Fruit fly (Drosophila melanogaster) whole organism, embryonic: Measurements from ENCODE around the gene mRpS33.

Experiments used
- Antp ChIP-seq: fragments of 200-800 bp; sonication (Bioruptor generic); optimal IDR thresholded peaks from 3 replicates; lab custom pipeline; 2016; ENCODE audit warnings: missing biosample characterization, missing genetic modification characterization
- CG15269 ChIP-seq: fragments of 200-800 bp; sonication (Bioruptor generic); optimal IDR thresholded peaks from 2 replicates; lab custom pipeline; 2018; ENCODE audit warnings: missing biosample characterization, mild to moderate bottlenecking, missing genetic modification characterization, moderate library complexity
- CG15514 ChIP-seq: fragments of 200-800 bp; sonication (Bioruptor generic); optimal IDR thresholded peaks from 3 replicates; lab custom pipeline; 2017; ENCODE audit warnings: missing biosample characterization, missing genetic modification characterization, mild to moderate bottlenecking, moderate library complexity, missing genetic modification reagents
- CG15601 ChIP-seq: fragments of 200-800 bp; sonication (Bioruptor generic); optimal IDR thresholded peaks from 3 replicates; lab custom pipeline; 2019; ENCODE audit warnings: missing biosample characterization, mild to moderate bottlenecking, missing genetic modification characterization, moderate library complexity
- CG16813 ChIP-seq: fragments of 200-800 bp; sonication (Bioruptor generic); IDR thresholded peaks from 3 replicates; pipeline ENCODE4 v1.3.6; 2022; ENCODE audit warnings: missing biosample characterization, missing genetic modification characterization; ENCODE audit not compliant: partially characterized antibody
- CG2875 ChIP-seq: fragments of 200-800 bp; sonication (Bioruptor generic); optimal IDR thresholded peaks from 2 replicates; lab custom pipeline; 2017; ENCODE audit warnings: missing biosample characterization, mild to moderate bottlenecking, missing genetic modification characterization, missing genetic modification reagents
- CG2889 ChIP-seq: fragments of 200-800 bp; sonication (Bioruptor generic); IDR thresholded peaks from 3 replicates; pipeline ENCODE4 v1.3.6; 2022; ENCODE audit warnings: missing biosample characterization, missing genetic modification characterization
- CG33213 ChIP-seq: fragments of 200-800 bp; sonication (Bioruptor generic); optimal IDR thresholded peaks from 3 replicates; lab custom pipeline; 2016; ENCODE audit warnings: missing biosample characterization, missing genetic modification characterization
- CG3726 ChIP-seq: fragments of 200-800 bp; sonication (Bioruptor generic); IDR thresholded peaks from 3 replicates; pipeline ENCODE4, ENCODE4 v1.3.6; 2022; ENCODE audit warnings: missing biosample characterization, missing genetic modification characterization
- CG3995 ChIP-seq: fragments of 200-800 bp; sonication (Bioruptor generic); optimal IDR thresholded peaks from 3 replicates; lab custom pipeline; 2016; ENCODE audit warnings: missing biosample characterization, missing genetic modification characterization
- CG4820 ChIP-seq: fragments of 200-800 bp; sonication (Bioruptor generic); optimal IDR thresholded peaks from 3 replicates; lab custom pipeline; 2016; ENCODE audit warnings: missing biosample characterization, missing genetic modification characterization
- CG6791 ChIP-seq: fragments of 200-800 bp; sonication (Bioruptor generic); IDR thresholded peaks from 3 replicates; pipeline ENCODE4 v1.3.6; 2022; ENCODE audit warnings: missing biosample characterization, missing genetic modification characterization; ENCODE audit not compliant: partially characterized antibody
- CG7271 ChIP-seq: fragments of 200-800 bp; sonication (Bioruptor generic); optimal IDR thresholded peaks from 2 replicates; lab custom pipeline; 2018; ENCODE audit warnings: missing biosample characterization, mild to moderate bottlenecking, missing genetic modification characterization, moderate library complexity
- CG9817 ChIP-seq: fragments of 200-800 bp; sonication (Bioruptor generic); optimal IDR thresholded peaks from 2 replicates; lab custom pipeline; 2018; ENCODE audit warnings: missing biosample characterization, mild to moderate bottlenecking, missing genetic modification characterization, moderate library complexity
- Dbx ChIP-seq: fragments of 200-800 bp; sonication (Bioruptor generic); IDR thresholded peaks from 3 replicates; pipeline ENCODE4 v1.3.6; 2022; ENCODE audit warnings: missing biosample characterization, missing genetic modification characterization
- GATAe ChIP-seq: fragments of 200-800 bp; sonication (Bioruptor generic); conservative IDR thresholded peaks from 2 replicates; pipeline ENCODE4 v1.3.6; 2022; ENCODE audit warnings: missing biosample characterization, missing genetic modification characterization
- H2.0 ChIP-seq: fragments of 200-800 bp; sonication (Bioruptor generic); IDR thresholded peaks from 2 replicates; pipeline ENCODE4 v1.3.6; 2022; ENCODE audit warnings: missing biosample characterization, missing genetic modification characterization
- HLH3B ChIP-seq: fragments of 200-800 bp; sonication (Bioruptor generic); IDR thresholded peaks from 2 replicates; pipeline ENCODE4 v1.3.6; 2022; ENCODE audit warnings: missing biosample characterization, missing genetic modification characterization
- Hr3 ChIP-seq: fragments of 200-800 bp; sonication (Bioruptor generic); optimal IDR thresholded peaks from 3 replicates; lab custom pipeline; 2016; ENCODE audit warnings: missing biosample characterization, missing genetic modification characterization
- Hr39 ChIP-seq: fragments of >200 bp; optimal IDR thresholded peaks from 2 replicates; lab custom pipeline; 2017
- Hr51 ChIP-seq, 2 experiments: fragments of 200-800 bp; sonication (Bioruptor generic); optimal IDR thresholded peaks; 2 replicates in 1 of 2; 3 replicates in 1 of 2; lab custom pipeline; 2016 to 2018; ENCODE audit warnings: missing biosample characterization in 2 of 2, missing genetic modification characterization in 2 of 2, mild to moderate bottlenecking in 1 of 2, moderate library complexity in 1 of 2
- Hsf ChIP-seq: fragments of 200-800 bp; sonication (Bioruptor generic); optimal IDR thresholded peaks from 3 replicates; lab custom pipeline; 2016; ENCODE audit warnings: missing biosample characterization, missing genetic modification characterization
- Lhr ChIP-seq: fragments of 200-800 bp; sonication (Bioruptor generic); optimal IDR thresholded peaks from 3 replicates; lab custom pipeline; 2017; ENCODE audit warnings: mild to moderate bottlenecking, missing biosample characterization, missing genetic modification reagents, missing genetic modification characterization
- Med ChIP-seq: fragments of 200-800 bp; sonication (Bioruptor generic); peaks from one replicate; lab custom pipeline; 2016; ENCODE audit warnings: missing biosample characterization, missing genetic modification characterization, mild to moderate bottlenecking, inconsistent platforms, moderate library complexity
- Mrtf ChIP-seq: fragments of 200-800 bp; sonication (Bioruptor generic); IDR thresholded peaks from 3 replicates; pipeline ENCODE4 v1.3.6; 2022; ENCODE audit warnings: missing biosample characterization, missing genetic modification characterization
- NC2β ChIP-seq: fragments of 200-800 bp; sonication (Bioruptor generic); optimal IDR thresholded peaks from 2 replicates; lab custom pipeline; 2016; ENCODE audit warnings: missing biosample characterization, missing genetic modification characterization
- NfI ChIP-seq: fragments of 200-800 bp; sonication (Bioruptor generic); optimal IDR thresholded peaks from 3 replicates; lab custom pipeline; 2018; ENCODE audit warnings: missing biosample characterization, mild to moderate bottlenecking, missing genetic modification characterization, moderate library complexity
- Sry-δ ChIP-seq: fragments of 200-800 bp; sonication (Bioruptor generic); optimal IDR thresholded peaks from 2 replicates; lab custom pipeline; 2016; ENCODE audit warnings: missing biosample characterization, missing genetic modification characterization
- Tbp ChIP-seq: fragments of >200 bp; optimal IDR thresholded peaks from 2 replicates; lab custom pipeline; 2018; ENCODE audit warnings: missing biosample characterization, missing genetic modification characterization
- Trl ChIP-seq, 3 experiments: fragments of >200 bp in 2 of 3; fragments of 200-800 bp in 1 of 3; sonication (Bioruptor generic) in 1 of 3; optimal IDR thresholded peaks; 2 replicates in 1 of 3; 3 replicates in 2 of 3; lab custom pipeline; 2016 to 2017; ENCODE audit warnings: missing biosample characterization in 1 of 3, missing genetic modification characterization in 1 of 3
- Usf ChIP-seq: fragments of 200-800 bp; sonication (Bioruptor generic); optimal IDR thresholded peaks from 2 replicates; lab custom pipeline; 2017; ENCODE audit warnings: missing genotype, missing biosample characterization, missing genetic modification characterization
- amos ChIP-seq: fragments of 200-800 bp; sonication (Bioruptor generic); IDR thresholded peaks from 2 replicates; pipeline ENCODE4 v1.3.6; 2022; ENCODE audit warnings: missing biosample characterization, missing genetic modification characterization; ENCODE audit not compliant: partially characterized antibody
- aop ChIP-seq: fragments of 200-800 bp; sonication (Bioruptor generic); IDR thresholded peaks from 2 replicates; pipeline ENCODE4 v1.3.6; 2022; ENCODE audit warnings: missing biosample characterization, missing genetic modification characterization
- bcd ChIP-seq: fragments of 200-800 bp; sonication (Bioruptor generic); optimal IDR thresholded peaks from 2 replicates; lab custom pipeline; 2017; ENCODE audit warnings: missing biosample characterization, mild to moderate bottlenecking, missing genetic modification characterization
- dm ChIP-seq: fragments of 200-800 bp; sonication (Bioruptor generic); optimal IDR thresholded peaks from 3 replicates; lab custom pipeline; 2016; ENCODE audit warnings: missing biosample characterization, missing genetic modification characterization
- ewg ChIP-seq: fragments of 200-800 bp; sonication (Bioruptor generic); optimal IDR thresholded peaks from 3 replicates; lab custom pipeline; 2017; ENCODE audit warnings: mild to moderate bottlenecking, missing biosample characterization, missing genetic modification reagents, missing genetic modification characterization
- ftz-f1 ChIP-seq: fragments of 200-800 bp; sonication (Bioruptor generic); optimal IDR thresholded peaks from 2 replicates; lab custom pipeline; 2016; ENCODE audit warnings: missing biosample characterization, missing genetic modification characterization
- gcm ChIP-seq: fragments of 200-800 bp; sonication (Bioruptor generic); optimal IDR thresholded peaks from 2 replicates; lab custom pipeline; 2019; ENCODE audit warnings: missing biosample characterization, mild to moderate bottlenecking, missing genetic modification characterization, moderate library complexity
- inv ChIP-seq: fragments of 200-800 bp; sonication (Bioruptor generic); IDR thresholded peaks from 2 replicates; pipeline ENCODE4 v1.3.6; 2022; ENCODE audit warnings: missing biosample characterization, missing genetic modification characterization; ENCODE audit not compliant: partially characterized antibody
- mirr ChIP-seq: fragments of 200-800 bp; sonication (Bioruptor generic); optimal IDR thresholded peaks from 3 replicates; lab custom pipeline; 2018; ENCODE audit warnings: missing biosample characterization, mild to moderate bottlenecking, missing genetic modification characterization
- nerfin-1 ChIP-seq: fragments of 200-800 bp; sonication (Bioruptor generic); optimal IDR thresholded peaks from 3 replicates; lab custom pipeline; 2019; ENCODE audit warnings: missing biosample characterization, mild to moderate bottlenecking, missing genetic modification characterization, moderate library complexity
- nerfin-2 ChIP-seq: fragments of 200-800 bp; sonication (Bioruptor generic); IDR thresholded peaks from 2 replicates; pipeline ENCODE4 v1.3.6; 2022; ENCODE audit warnings: missing biosample characterization, missing genetic modification characterization; ENCODE audit not compliant: partially characterized antibody
- peb ChIP-seq: fragments of 200-800 bp; sonication (Bioruptor generic); IDR thresholded peaks from 2 replicates; pipeline ENCODE4 v1.3.6; 2022; ENCODE audit warnings: missing biosample characterization, missing genetic modification characterization
- pum ChIP-seq: fragments of 200-800 bp; sonication (Bioruptor generic); optimal IDR thresholded peaks from 2 replicates; lab custom pipeline; 2016; ENCODE audit warnings: missing biosample characterization, missing genetic modification characterization
- sisA ChIP-seq: fragments of 200-800 bp; sonication (Bioruptor generic); IDR thresholded peaks from 2 replicates; pipeline ENCODE4 v1.3.6; 2022; ENCODE audit warnings: missing biosample characterization, missing genetic modification characterization
- slp2 ChIP-seq: fragments of 200-800 bp; sonication (Bioruptor generic); optimal IDR thresholded peaks from 2 replicates; lab custom pipeline; 2016; ENCODE audit warnings: missing biosample characterization, missing genetic modification characterization
- sna ChIP-seq: fragments of 200-800 bp; sonication (Bioruptor generic); IDR thresholded peaks from 2 replicates; pipeline ENCODE4 v1.3.6; 2022; ENCODE audit warnings: missing biosample characterization, missing genetic modification characterization; ENCODE audit not compliant: partially characterized antibody
- trh ChIP-seq: fragments of 200-800 bp; sonication (Bioruptor generic); optimal IDR thresholded peaks from 2 replicates; lab custom pipeline; 2016; ENCODE audit warnings: missing biosample characterization, missing genetic modification characterization
- wek ChIP-seq: fragments of 200-800 bp; sonication (Bioruptor generic); optimal IDR thresholded peaks from 3 replicates; lab custom pipeline; 2018; ENCODE audit warnings: missing biosample characterization, mild to moderate bottlenecking, missing genetic modification characterization, moderate library complexity
- zfh2 ChIP-seq: fragments of 200-800 bp; sonication (Bioruptor generic); optimal IDR thresholded peaks from 2 replicates; lab custom pipeline; 2016; ENCODE audit warnings: missing biosample characterization, missing genetic modification characterization

mRpS33 gene

DNA sequence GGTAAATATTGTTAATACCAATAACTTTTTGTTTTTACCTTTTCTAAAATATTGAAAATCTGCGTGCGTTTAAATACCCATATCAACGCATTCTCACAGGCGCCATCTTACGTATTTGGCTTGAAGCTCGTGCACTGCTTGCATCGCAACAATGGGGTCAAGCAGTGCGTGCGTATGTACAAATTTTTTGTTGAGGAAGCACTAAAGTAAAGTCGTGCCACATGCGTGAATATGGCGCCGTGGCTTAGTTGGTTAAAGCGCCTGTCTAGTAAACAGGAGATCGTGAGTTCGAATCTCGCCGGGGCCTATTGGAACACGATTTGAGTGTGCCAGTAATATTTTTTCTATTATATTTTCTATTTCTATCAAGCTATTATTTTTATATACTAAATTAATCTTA lies 4.7 kb downstream of the mRpS33 start (continued):
- TF ChIP-seq CG16813 (GFP tag; lab: Robert Waterston, UW) (peak; percentile 67), mirr (GFP tag; lab: Kevin White, UChicago) (peak; percentile 60), Usf (GFP tag; lab: Kevin White, UChicago) (no peak), Hr51 (GFP tag; optimal IDR thresholded peaks at IDR 0.05; lab: Kevin White, UChicago) (peak in 1 of 2 experiments; percentile 30), sisA (GFP tag; lab: Robert Waterston, UW) (peak; percentile 37; the same call in 1 of the 2 replicates), NfI (GFP tag; lab: Kevin White, UChicago) (peak; percentile 50), CG33213 (GFP tag; lab: Kevin White, UChicago) (peak; percentile 62), Hr3 (GFP tag; lab: Kevin White, UChicago) (peak; percentile 61), ftz-f1 (GFP tag; lab: Kevin White, UChicago) (peak; percentile 12), Sry-δ (peak; percentile 18), CG6791 (GFP tag; lab: Robert Waterston, UW) (peak; percentile 80), CG15514 (GFP tag; lab: Kevin White, UChicago) (peak; percentile 23), CG2875 (peak; percentile 20), Mrtf (GFP tag; lab: Robert Waterston, UW) (no peak; the same call in 2 of the 3 replicates), Dbx (GFP tag; lab: Robert Waterston, UW) (peak; percentile 73; the same call in 2 of the 3 replicates), Trl (optimal IDR thresholded peaks at IDR 0.05; lab: Kevin White, UChicago) (no peak), Trl (GFP tag; optimal IDR thresholded peaks at IDR 0.05; lab: Kevin White, UChicago) (peak; percentile 60), sna (GFP tag; lab: Robert Waterston, UW) (peak; percentile 39; the same call in 1 of the 2 replicates), zfh2 (GFP tag; lab: Kevin White, UChicago) (peak; percentile 27), CG3726 (GFP tag; lab: Robert Waterston, UW) (no peak), Tbp (GFP tag; lab: Kevin White, UChicago) (no peak), Med (GFP tag; lab: Kevin White, UChicago) (peak; percentile 95), aop (0 out of 2 replicates have a peak, but pooled peaks have one; percentile 47), HLH3B (GFP tag; lab: Robert Waterston, UW) (peak; percentile 59), amos (GFP tag; lab: Robert Waterston, UW) (peak; percentile 74), inv (GFP tag; lab: Robert Waterston, UW) (peak; percentile 46), Hr39 (lab: Kevin White, UChicago) (no peak), CG2889 (GFP tag; lab: Robert Waterston, UW) (no peak), NC2β (GFP tag; lab: Kevin White, UChicago) (peak; percentile 13), Hsf (GFP tag; lab: Kevin White, UChicago) (peak; percentile 7), ewg (GFP tag; lab: Kevin White, UChicago) (peak; percentile 11), peb (GFP tag; lab: Robert Waterston, UW) (0 out of 2 replicates have a peak, but pooled peaks have one; percentile 7), GATAe (no peak), CG15269 (tag; lab: Kevin White, UChicago) (peak; percentile 48), Antp (GFP tag; lab: Kevin White, UChicago) (peak; percentile 50), H2.0 (GFP tag; lab: Robert Waterston, UW) (peak; percentile 43; the same call in 1 of the 2 replicates), trh (peak; percentile 10), CG3995 (GFP tag; lab: Kevin White, UChicago) (no peak), CG9817 (tag; lab: Kevin White, UChicago) (peak; percentile 14), CG7271 (no peak), dm (GFP tag; lab: Kevin White, UChicago) (peak; percentile 38), Lhr (peak; percentile 46), nerfin-2 (peak; percentile 71), CG4820 (peak; percentile 15), pum (GFP tag; lab: Kevin White, UChicago) (peak; percentile 10), slp2 (GFP tag; lab: Kevin White, UChicago) (no peak), nerfin-1 (peak; percentile 28), CG15601 (tag; lab: Kevin White, UChicago) (peak; percentile 31), gcm (peak; percentile 14), wek (GFP tag; lab: Kevin White, UChicago) (peak; percentile 71), bcd (peak; percentile 2)
